Fruit fly (Drosophila melanogaster): ENCODE data around the gene CG12155.

CG12155 gene

dm6 chrX:7708942-7709707 lies 19.4 kb upstream of the CG12155 start, which contains the start of gene CHES-1-like (continued):
- TF ChIP-seq CG13894 (tag; optimal IDR thresholded peaks at IDR 0.05) (peak; percentile 67), Bdp1 (GFP tag; optimal IDR thresholded peaks at IDR 0.05) (peak; percentile 78), btn (GFP tag; optimal IDR thresholded peaks at IDR 0.05) (peak; percentile 84), ems (GFP tag; optimal IDR thresholded peaks at IDR 0.05) (peak; percentile 91), ci (GFP tag; IDR thresholded peaks at IDR 0.05) (peak; percentile 80; the same call in 2 of the 3 replicates), Ada2b (GFP tag; IDR thresholded peaks at IDR 0.05) (peak; percentile 79), caup (GFP tag; optimal IDR thresholded peaks at IDR 0.05; ENCODE audit: severe bottlenecking) (peak; percentile 85), shn (GFP tag; optimal IDR thresholded peaks at IDR 0.05) (peak; percentile 93), CG6272 (GFP tag; IDR thresholded peaks at IDR 0.05) (peak; percentile 52; the same call in 1 of the 2 replicates), Sox102F (GFP tag; optimal IDR thresholded peaks at IDR 0.05) (peak; percentile 93), CG12391 (tag; optimal IDR thresholded peaks at IDR 0.05) (peak; percentile 89), Max (GFP tag; optimal IDR thresholded peaks at IDR 0.05) (peak; percentile 89), lov (optimal IDR thresholded peaks at IDR 0.05) (no peak), lov (GFP tag; IDR thresholded peaks at IDR 0.05) (peak; percentile 74; the same call in 1 of the 3 replicates), CG2875 (GFP tag; optimal IDR thresholded peaks at IDR 0.05) (peak; percentile 91), CG1647 (GFP tag; optimal IDR thresholded peaks at IDR 0.05) (peak; percentile 72), NFAT (GFP tag; IDR thresholded peaks at IDR 0.05) (peak; percentile 47; the same call in 1 of the 2 replicates), pum (GFP tag; optimal IDR thresholded peaks at IDR 0.05) (peak; percentile 91), Oaz (GFP tag; IDR thresholded peaks at IDR 0.05) (peak; percentile 67), corto (GFP tag; optimal IDR thresholded peaks at IDR 0.05) (peak; percentile 40), Dref (GFP tag; IDR thresholded peaks at IDR 0.05) (no peak), CG11504 (tag; optimal IDR thresholded peaks at IDR 0.05) (peak; percentile 95), CG3726 (GFP tag; IDR thresholded peaks at IDR 0.05) (peak; percentile 82; the same call in 2 of the 3 replicates), CG34376 (GFP tag; optimal IDR thresholded peaks at IDR 0.05) (peak; percentile 67), CG2199 (GFP tag; IDR thresholded peaks at IDR 0.05) (0 out of 3 replicates have a peak, but pooled peaks have one; percentile 41), CG11085 (GFP tag; IDR thresholded peaks at IDR 0.05) (peak; percentile 37; the same call in 1 of the 2 replicates), CG5180 (GFP tag; optimal IDR thresholded peaks at IDR 0.05) (peak; percentile 83), CG17186 (GFP tag; optimal IDR thresholded peaks at IDR 0.05) (peak; percentile 73), ac (GFP tag; optimal IDR thresholded peaks at IDR 0.05) (peak; percentile 62), Rx (GFP tag; IDR thresholded peaks at IDR 0.05) (peak; percentile 50), toy (GFP tag; IDR thresholded peaks at IDR 0.05) (0 out of 2 replicates have a peak, but pooled peaks have one; percentile 24), Six4 (GFP tag; optimal IDR thresholded peaks at IDR 0.05) (peak; percentile 89), E2f2 (GFP tag; IDR thresholded peaks at IDR 0.05) (peak; percentile 71), phol (tag; optimal IDR thresholded peaks at IDR 0.05) (peak; percentile 93), ash1 (GFP tag; optimal IDR thresholded peaks at IDR 0.05) (no peak), Oli (tag; optimal IDR thresholded peaks at IDR 0.05) (peak; percentile 95), CG11560 (tag; IDR thresholded peaks at IDR 0.05) (peak; percentile 78), stc (GFP tag; IDR thresholded peaks at IDR 0.05) (peak; percentile 70), NfI (GFP tag; optimal IDR thresholded peaks at IDR 0.05) (peak; percentile 86), croc (GFP tag; conservative IDR thresholded peaks at IDR 0.05) (peak; percentile 84), exex (tag; optimal IDR thresholded peaks at IDR 0.05) (peak; percentile 48), Lpt (GFP tag; optimal IDR thresholded peaks at IDR 0.05) (no peak), gem (tag; optimal IDR thresholded peaks at IDR 0.05) (peak; percentile 94), hth (optimal IDR thresholded peaks at IDR 0.05) (no peak), prd (optimal IDR thresholded peaks at IDR 0.05) (no peak), prd (GFP tag; IDR thresholded peaks at IDR 0.05) (peak; percentile 85), CG9727 (GFP tag; optimal IDR thresholded peaks at IDR 0.05) (peak; percentile 94), CG10979 (tag; optimal IDR thresholded peaks at IDR 0.05) (peak; percentile 91), Sry-β (GFP tag; optimal IDR thresholded peaks at IDR 0.05) (peak; percentile 27)

All from whole organism, embryonic.